Fruit fly (Drosophila melanogaster): ENCODE results near the gene CG7567.
A peak's percentile ranks its signal among the peaks of the same experiment; 100 is the strongest.

CG7567 gene

DNA sequence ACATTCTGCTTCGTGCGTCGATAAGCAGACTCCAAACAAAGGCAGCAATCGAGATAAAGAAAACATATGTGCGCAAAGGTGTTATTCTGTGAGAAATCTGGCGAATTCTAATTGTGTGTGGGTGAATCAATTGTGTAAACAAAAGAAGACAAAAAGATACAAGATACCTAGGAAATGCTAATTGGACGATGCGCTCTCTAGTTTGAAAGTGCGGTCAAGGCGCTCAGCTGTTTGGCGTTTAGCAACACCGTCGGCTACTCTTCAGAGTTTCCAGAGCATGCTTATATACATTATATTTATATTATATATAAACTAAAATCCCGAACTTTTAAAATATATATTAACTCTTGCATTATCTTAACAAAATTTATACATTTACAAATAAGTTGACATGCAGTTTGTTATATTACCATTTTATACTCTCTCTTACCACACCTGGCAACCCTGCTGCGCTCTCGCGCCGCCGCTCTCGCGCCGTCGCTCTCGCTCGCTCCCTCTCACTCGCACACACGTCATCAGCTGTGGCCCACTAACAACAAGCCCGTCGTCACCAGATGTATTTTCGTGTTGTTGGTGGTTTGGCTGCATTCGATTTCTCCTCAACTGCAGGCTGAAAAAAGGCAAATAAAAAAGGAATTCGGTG lies 30.7 kb upstream of the CG7567 start, which contains the start of gene CG1907 (continued):
- TF ChIP-seq Scr (GFP tag; IDR thresholded peaks at IDR 0.05; ENCODE audit: partially characterized antibody) (peak; percentile 45), slou (GFP tag; optimal IDR thresholded peaks at IDR 0.05) (peak; percentile 93), Six4 (GFP tag; optimal IDR thresholded peaks at IDR 0.05) (peak; percentile 97), peb (GFP tag; IDR thresholded peaks at IDR 0.05) (peak; percentile 97), Xbp1 (GFP tag; optimal IDR thresholded peaks at IDR 0.05) (peak; percentile 98), pfk (GFP tag; optimal IDR thresholded peaks at IDR 0.05) (peak; percentile 68), CG18599 (GFP tag; optimal IDR thresholded peaks at IDR 0.05) (peak; percentile 99), Poxn (GFP tag; IDR thresholded peaks at IDR 0.05) (peak; percentile 90), CG42726 (GFP tag; IDR thresholded peaks at IDR 0.05; ENCODE audit: partially characterized antibody) (no peak), CG12659 (GFP tag; optimal IDR thresholded peaks at IDR 0.05) (peak; percentile 99), ac (GFP tag; optimal IDR thresholded peaks at IDR 0.05) (peak; percentile 95), CG2120 (GFP tag; optimal IDR thresholded peaks at IDR 0.05) (peak; percentile 91), CG1647 (GFP tag; optimal IDR thresholded peaks at IDR 0.05) (peak; percentile 83), lmd (GFP tag; IDR thresholded peaks at IDR 0.05) (peak; percentile 98), MBD-R2 (GFP tag; IDR thresholded peaks at IDR 0.05) (peak; percentile 99), C15 (GFP tag; IDR thresholded peaks at IDR 0.05) (peak; percentile 94), Mes4 (GFP tag; optimal IDR thresholded peaks at IDR 0.05) (peak; percentile 71), Kr (GFP tag; optimal IDR thresholded peaks at IDR 0.05) (peak; percentile 94), so (GFP tag; IDR thresholded peaks at IDR 0.05) (peak; percentile 98), Dp (GFP tag; optimal IDR thresholded peaks at IDR 0.05) (peak; percentile 78), br (optimal IDR thresholded peaks at IDR 0.05) (no peak), tio (GFP tag; optimal IDR thresholded peaks at IDR 0.05) (peak; percentile 94), CG9727 (GFP tag; optimal IDR thresholded peaks at IDR 0.05) (peak; percentile 99), ap (GFP tag; IDR thresholded peaks at IDR 0.05) (peak; percentile 98), gcm2 (GFP tag; optimal IDR thresholded peaks at IDR 0.05) (peak; percentile 62), dati (GFP tag; IDR thresholded peaks at IDR 0.05) (peak; percentile 93), sisA (GFP tag; IDR thresholded peaks at IDR 0.05) (peak; percentile 97), CG8388 (GFP tag; optimal IDR thresholded peaks at IDR 0.05) (peak; percentile 97), Dll (GFP tag; IDR thresholded peaks at IDR 0.05; ENCODE audit: partially characterized antibody) (peak; percentile 68), lov (optimal IDR thresholded peaks at IDR 0.05) (no peak), lov (GFP tag; IDR thresholded peaks at IDR 0.05) (peak; percentile 99), Hsf (GFP tag; optimal IDR thresholded peaks at IDR 0.05) (peak; percentile 89), CG18011 (GFP tag; optimal IDR thresholded peaks at IDR 0.05) (peak; percentile 90), seq (GFP tag; IDR thresholded peaks at IDR 0.05) (peak; percentile 98), CG15514 (GFP tag; optimal IDR thresholded peaks at IDR 0.05) (peak; percentile 95), Max (GFP tag; optimal IDR thresholded peaks at IDR 0.05) (peak; percentile 96), fd64A (GFP tag; optimal IDR thresholded peaks at IDR 0.05) (peak; percentile 94), bowl (GFP tag; IDR thresholded peaks at IDR 0.05) (peak; percentile 94), tna (GFP tag; IDR thresholded peaks at IDR 0.05; ENCODE audit: partially characterized antibody) (no peak), CG7745 (tag; optimal IDR thresholded peaks at IDR 0.05) (peak; percentile 83), sens (GFP tag) (peak; percentile 98), CG8924 (tag; optimal IDR thresholded peaks at IDR 0.05) (peak; percentile 99), CG32772 (GFP tag; IDR thresholded peaks at IDR 0.05) (peak; percentile 98), Abd-B (GFP tag; optimal IDR thresholded peaks at IDR 0.05) (peak; percentile 97), crol (GFP tag; IDR thresholded peaks at IDR 0.05) (peak; percentile 78), sima (GFP tag; optimal IDR thresholded peaks at IDR 0.05) (no peak), pan (optimal IDR thresholded peaks at IDR 0.05) (no peak), pan (GFP tag; optimal IDR thresholded peaks at IDR 0.05 in 1 of 2, IDR thresholded peaks at IDR 0.05 in 1 of 2) (peak in 1 of 2 experiments; percentile 99), CG3838 (GFP tag; optimal IDR thresholded peaks at IDR 0.05) (peak; percentile 83), Mad (GFP tag; optimal IDR thresholded peaks at IDR 0.05) (peak; percentile 89), CG18476 (GFP tag; optimal IDR thresholded peaks at IDR 0.05) (peak; percentile 93)
